Worm (Caenorhabditis elegans): ENCODE results near the gene dhs-26.
A peak's percentile ranks its signal among the peaks of the same experiment; 100 is the strongest.

The dhs-26 gene

DNA sequence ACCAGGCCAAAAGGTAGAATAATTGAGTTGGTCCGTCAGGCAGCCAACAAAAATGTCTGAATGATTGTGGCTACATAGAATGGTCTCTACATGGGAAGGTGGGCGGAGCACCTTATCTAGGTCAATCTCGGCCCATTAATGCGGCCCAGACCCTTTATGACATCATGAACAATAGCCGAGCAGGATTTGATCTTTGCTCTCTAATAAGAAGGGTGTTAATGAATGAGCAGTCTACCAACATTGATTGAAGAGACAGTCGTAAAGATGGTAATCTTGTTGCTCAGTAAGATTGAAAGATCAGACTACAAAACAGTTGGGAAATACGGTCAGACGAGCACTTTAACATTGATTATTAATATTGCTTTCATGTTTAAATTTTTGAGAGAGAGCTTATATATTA is 38.1 kb upstream of the dhs-26 start:
- TF ChIP-seq hmg-1.1 (GFP tag; IDR thresholded peaks at IDR 0.05), result no peak
- TF ChIP-seq attf-4 (tag; optimal IDR thresholded peaks at IDR 0.05), result no peak
- TF ChIP-seq zip-2 (tag; optimal IDR thresholded peaks at IDR 0.05), result no peak
- TF ChIP-seq pqm-1 (tag; optimal IDR thresholded peaks at IDR 0.05), result no peak
- TF ChIP-seq pha-4 (GFP tag; IDR thresholded peaks at IDR 0.05), result no peak
- no peak for TF ChIP-seq pha-4 (tag; optimal IDR thresholded peaks at IDR 0.05)
- TF ChIP-seq zfp-2 (tag; optimal IDR thresholded peaks at IDR 0.05), result no peak
- no peak for TF ChIP-seq T26A8.4 (GFP tag; IDR thresholded peaks at IDR 0.05)
- TF ChIP-seq cey-2 (tag; optimal IDR thresholded peaks at IDR 0.05; ENCODE audit: borderline replicate concordance, insufficient read depth), result no peak
- TF ChIP-seq Y105C5A.15 (GFP tag; IDR thresholded peaks at IDR 0.05), result no peak
- no peak for TF ChIP-seq ceh-20 (GFP tag; IDR thresholded peaks at IDR 0.05)
- TF ChIP-seq rbr-2 (tag; optimal IDR thresholded peaks at IDR 0.05), result no peak
- TF ChIP-seq mxl-2 (GFP tag; conservative IDR thresholded peaks at IDR 0.05), result no peak
- TF ChIP-seq Y75B8A.6 (GFP tag; IDR thresholded peaks at IDR 0.05), result no peak
- TF ChIP-seq daf-16 (GFP tag; optimal IDR thresholded peaks at IDR 0.05), result no peak
- no peak for TF ChIP-seq daf-16 (tag; optimal IDR thresholded peaks at IDR 0.05)
- TF ChIP-seq dmd-6 (GFP tag; IDR thresholded peaks at IDR 0.05), result no peak
- TF ChIP-seq jun-1 (tag; optimal IDR thresholded peaks at IDR 0.05), result no peak
- TF ChIP-seq nhr-41 (GFP tag; IDR thresholded peaks at IDR 0.05), result no peak
- no peak for TF ChIP-seq lin-15B (tag; optimal IDR thresholded peaks at IDR 0.05)
- TF ChIP-seq dmd-9 (GFP tag; IDR thresholded peaks at IDR 0.05), result no peak
- TF ChIP-seq zfp-3 (GFP tag; conservative IDR thresholded peaks at IDR 0.05), result no peak

DNA sequence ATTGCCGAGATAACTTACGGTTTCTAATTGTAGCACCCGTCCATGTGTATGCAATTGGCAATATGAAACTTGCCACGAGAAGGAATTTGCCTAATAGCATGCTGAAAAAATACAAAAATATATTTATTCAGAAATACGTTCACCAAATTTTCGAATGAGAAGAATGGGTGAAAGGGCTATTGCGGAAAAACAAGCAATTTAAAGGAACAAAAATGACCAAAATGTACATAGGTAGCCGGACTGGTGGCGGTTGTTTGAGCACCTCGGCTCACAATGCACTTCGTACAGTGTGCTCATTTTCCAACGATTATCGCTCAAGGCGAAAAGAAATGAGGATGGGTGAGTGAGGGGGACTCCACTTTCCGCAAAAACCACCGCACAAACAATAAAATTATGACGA is 37.6 kb upstream of the dhs-26 start, which contains the start of gene cht-1:
Gene cht-1, minus strand, starts transcription at position 101 of the 400 bp plus-strand sequence.
- TF ChIP-seq vab-7 (GFP tag; IDR thresholded peaks at IDR 0.05) (no peak), lsy-2 (tag; optimal IDR thresholded peaks at IDR 0.05) (no peak), unc-130 (GFP tag; optimal IDR thresholded peaks at IDR 0.05) (no peak), lin-38 (GFP tag; IDR thresholded peaks at IDR 0.05) (no peak), dmd-6 (GFP tag; IDR thresholded peaks at IDR 0.05) (no peak), jun-1 (tag; optimal IDR thresholded peaks at IDR 0.05) (no peak), lir-3 (tag; optimal IDR thresholded peaks at IDR 0.05) (no peak), set-16 (GFP tag; IDR thresholded peaks at IDR 0.05) (no peak), ctbp-1 (GFP tag; IDR thresholded peaks at IDR 0.05) (no peak)

DNA sequence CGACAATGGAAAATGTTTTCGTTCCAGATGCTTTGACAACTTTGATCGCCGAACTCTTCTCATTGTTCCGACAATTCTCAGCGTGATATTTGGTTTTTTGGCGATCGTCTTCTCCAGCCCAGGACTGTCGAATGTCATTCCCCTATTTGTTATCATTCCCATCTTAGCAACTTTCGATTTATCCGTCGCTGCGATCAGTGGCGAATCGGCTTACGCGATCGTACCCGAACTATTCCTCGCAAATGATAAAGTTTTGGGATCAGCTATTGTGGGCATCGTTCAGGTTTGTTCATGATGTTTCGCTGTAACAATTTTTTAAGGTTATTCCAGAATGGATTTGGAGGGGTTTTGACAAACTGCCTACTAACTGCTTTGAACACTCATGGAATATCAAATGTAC is 34.4 kb upstream of the dhs-26 start:
- TF ChIP-seq lin-15B (tag; optimal IDR thresholded peaks at IDR 0.05) (no peak), zfp-2 (tag; optimal IDR thresholded peaks at IDR 0.05) (no peak), aha-1 (tag) (peak; percentile 29), ztf-11 (tag; optimal IDR thresholded peaks at IDR 0.05) (no peak)

DNA sequence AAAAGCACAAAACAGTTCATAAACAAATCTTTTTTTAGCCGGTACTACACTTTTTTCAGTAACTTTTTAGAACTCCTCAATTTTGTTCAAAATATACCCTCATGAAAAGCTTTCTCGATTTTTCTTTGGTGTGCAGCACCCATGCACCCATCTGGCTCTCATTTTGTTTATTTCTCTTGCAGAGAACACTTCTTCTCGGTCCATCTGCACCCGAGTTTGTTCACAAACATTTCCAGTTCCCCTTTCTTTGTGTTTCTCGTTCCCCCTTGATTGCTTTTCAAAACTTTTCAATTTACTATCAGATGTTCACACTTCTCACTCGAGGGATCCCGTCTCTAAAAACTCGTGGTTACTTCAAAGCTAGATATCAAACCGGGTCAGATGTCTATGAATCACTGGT is 31.3 kb upstream of the dhs-26 start, which contains the start of gene slcf-2:
Gene slcf-2, plus strand, starts transcription at position 301 of the 400 bp plus-strand sequence.
- TF ChIP-seq cey-2 (tag; optimal IDR thresholded peaks at IDR 0.05; ENCODE audit: borderline replicate concordance, insufficient read depth), result no peak
- TF ChIP-seq aha-1 (tag), result no peak
- TF ChIP-seq skn-1 (tag; optimal IDR thresholded peaks at IDR 0.05), result no peak
- no peak for TF ChIP-seq dmd-6 (GFP tag; IDR thresholded peaks at IDR 0.05)
- no peak for TF ChIP-seq aly-2 (tag; optimal IDR thresholded peaks at IDR 0.05)
- TF ChIP-seq daf-8 (GFP tag; IDR thresholded peaks at IDR 0.05), result no peak
- no peak for TF ChIP-seq Y5F2A.4 (GFP tag; optimal IDR thresholded peaks at IDR 0.05)
- TF ChIP-seq spr-1 (tag; optimal IDR thresholded peaks at IDR 0.05), result no peak
- no peak for TF ChIP-seq daf-19 (GFP tag; conservative IDR thresholded peaks at IDR 0.05)
- TF ChIP-seq nhr-111 (GFP tag; optimal IDR thresholded peaks at IDR 0.05), result no peak
- TF ChIP-seq F26F4.8 (GFP tag; conservative IDR thresholded peaks at IDR 0.05), result no peak
- TF ChIP-seq nhr-11 (tag; optimal IDR thresholded peaks at IDR 0.05), result no peak

Measured in whole organism, L4 larva.